Fruit fly (Drosophila melanogaster) whole organism: ENCODE data around the gene CG5895.

Source experiments
- Dll ChIP-seq: fragments of >200 bp; optimal IDR thresholded peaks from 2 replicates; lab custom pipeline; 2017
- psq ChIP-seq: fragments of >200 bp; optimal IDR thresholded peaks from 2 replicates; lab custom pipeline; 2017
- usp ChIP-seq: fragments of >200 bp; optimal IDR thresholded peaks from 2 replicates; lab custom pipeline; 2017; ENCODE audit warnings: missing biosample characterization, missing genetic modification characterization, mixed read lengths

DNA sequence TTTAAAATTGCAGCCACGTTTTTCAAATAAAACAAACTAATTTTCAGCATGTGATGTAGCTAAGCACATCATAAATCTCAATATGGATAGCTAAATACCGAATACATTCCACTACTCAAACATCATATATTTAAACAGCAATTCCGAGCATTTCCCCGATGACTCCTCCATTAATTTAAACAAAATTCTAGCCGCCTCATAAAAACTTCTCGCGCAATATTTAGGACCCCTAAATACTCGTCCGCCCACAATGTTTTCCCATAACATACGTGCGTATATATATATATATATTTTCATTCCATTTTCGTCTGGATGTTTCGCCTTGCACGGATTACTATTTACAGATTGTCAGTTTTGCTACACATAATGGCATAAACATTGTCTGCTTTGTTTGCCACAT, 39.3 kb upstream of the CG5895 start:
- TF ChIP-seq psq: no peak
- no peak for TF ChIP-seq Dll
- TF ChIP-seq usp (GFP tag; lab: Kevin White, UChicago): no peak
